Worm (Caenorhabditis elegans) whole organism, young adult: ENCODE data around the gene B0403.6.

Source experiments
- aptf-3 ChIP-seq: fragments of 200-800 bp; sonication (Bioruptor generic); IDR thresholded peaks from 2 replicates; pipeline ENCODE4 v1.3.6; 2022; ENCODE audit warnings: missing genetic modification characterization, missing compliant biosample characterization
- die-1 ChIP-seq: sonication (generic microtip); optimal IDR thresholded peaks from 2 replicates; lab custom pipeline; 2016; ENCODE audit warnings: missing genotype, mild to moderate bottlenecking, missing genetic modification characterization, missing compliant biosample characterization

- TF ChIP-seq aptf-3 (no peak), die-1 (tag; lab: Kevin White, UChicago) (no peak)
These were observed 26.3 kb upstream of the B0403.6 start, which contains the start of gene C36B7.3 for ce11 chrX:7101477-7101876.
